Fruit fly (Drosophila melanogaster) S2 (cell line): Measurements from ENCODE around the gene CAH3.

Experiments
- CG8478 ChIP-seq: fragments of >200 bp; optimal IDR thresholded peaks from 2 replicates; lab custom pipeline; 2018
- CTCF ChIP-seq, 2 experiments: fragments of >200 bp; optimal IDR thresholded peaks; 2 replicates each; lab custom pipeline; 2018

dm6 chrX:8667070-8667469 is 14.0 kb upstream of the CAH3 start:
- no peak for TF ChIP-seq CG8478
- no peak for TF ChIP-seq CTCF (optimal IDR thresholded peaks at IDR 0.05; lab: Kevin White, UChicago)
